Fruit fly (Drosophila melanogaster) S2 (cell line): ENCODE measurements around the gene CG46306.

ENCODE experiments used
- CG8478 ChIP-seq: fragments of >200 bp; optimal IDR thresholded peaks from 2 replicates; lab custom pipeline; 2018
- CTCF ChIP-seq, 2 experiments: fragments of >200 bp; optimal IDR thresholded peaks; 2 replicates each; lab custom pipeline; 2018

dm6 chrX:16848978-16849377, 13.7 kb upstream of the CG46306 start:
- no peak for TF ChIP-seq CG8478
- TF ChIP-seq CTCF (optimal IDR thresholded peaks at IDR 0.05; lab: Kevin White, UChicago), result no peak
